Worm (Caenorhabditis elegans) whole organism, mixed stage, embryonic: ENCODE measurements around the gene K08E4.8.

Experiments used
- bed-3 ChIP-seq: fragments of 200-800 bp; sonication (Bioruptor generic); optimal IDR thresholded peaks from 3 replicates; lab custom pipeline; 2018; ENCODE audit warnings: mild to moderate bottlenecking, missing genetic modification characterization, moderate library complexity, missing compliant biosample characterization
- blmp-1 ChIP-seq: fragments of 150-350 bp; optimal IDR thresholded peaks from 2 replicates; lab custom pipeline; 2014; ENCODE audit warnings: missing biosample characterization, missing genetic modification characterization
- ces-1 ChIP-seq: fragments of 150-350 bp; optimal IDR thresholded peaks from 2 replicates; lab custom pipeline; 2014; ENCODE audit warnings: missing biosample characterization, missing genetic modification reagents, missing genetic modification characterization
- elt-1 ChIP-seq: sonication (generic microtip); optimal IDR thresholded peaks from 2 replicates; lab custom pipeline; 2017; ENCODE audit warnings: missing genetic modification characterization, mild to moderate bottlenecking, missing compliant biosample characterization, antibody characterized with exemption, moderate library complexity, borderline replicate concordance; ENCODE audit not compliant: insufficient read depth
- lsy-2 ChIP-seq: fragments of 150-350 bp; optimal IDR thresholded peaks from 2 replicates; lab custom pipeline; 2014; ENCODE audit warnings: missing biosample characterization, missing genetic modification characterization
- nhr-28 ChIP-seq: fragments of 150-350 bp; optimal IDR thresholded peaks from 2 replicates; lab custom pipeline; 2014; ENCODE audit warnings: missing biosample characterization, missing genetic modification characterization
- sem-2 ChIP-seq: fragments of 200-800 bp; sonication (Bioruptor generic); optimal IDR thresholded peaks from 2 replicates; lab custom pipeline; 2018; ENCODE audit warnings: mild to moderate bottlenecking, missing genetic modification characterization, missing compliant biosample characterization
- zip-8 ChIP-seq: fragments of 150-350 bp; optimal IDR thresholded peaks from 2 replicates; lab custom pipeline; 2014; ENCODE audit warnings: missing biosample characterization, missing genetic modification characterization
- ztf-11 ChIP-seq: fragments of 150-350 bp; optimal IDR thresholded peaks from 2 replicates; lab custom pipeline; 2014; ENCODE audit warnings: missing biosample characterization, missing genetic modification characterization

DNA sequence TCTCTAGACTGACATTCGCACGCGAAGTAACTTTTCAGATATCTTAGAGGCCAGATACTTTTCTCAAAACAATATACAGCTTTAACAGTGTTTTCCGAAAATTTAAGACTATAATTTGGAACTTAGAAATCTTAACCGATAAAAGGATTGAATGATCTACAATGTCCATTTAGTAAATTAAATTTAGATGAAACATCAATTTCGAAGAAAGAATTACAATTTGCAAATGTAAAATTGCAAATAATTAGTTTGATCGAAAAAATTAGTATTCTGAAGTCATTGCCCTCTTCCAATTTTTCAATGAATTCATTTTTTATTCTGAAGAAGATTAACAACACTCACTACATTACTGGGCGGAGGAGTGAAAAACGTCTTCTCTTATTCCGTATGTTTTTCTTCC, 7.5 kb upstream of the K08E4.8 start, which contains the start of gene bath-37:
- TF ChIP-seq elt-1 (tag; lab: Kevin White, UChicago) (no peak), lsy-2 (no peak), blmp-1 (no peak), ztf-11 (tag; lab: Kevin White, UChicago) (no peak), ces-1 (GFP tag; lab: Kevin White, UChicago) (no peak), bed-3 (GFP tag; lab: Kevin White, UChicago) (no peak), nhr-28 (tag; lab: Kevin White, UChicago) (no peak), sem-2 (GFP tag; lab: Kevin White, UChicago) (no peak), zip-8 (tag; lab: Kevin White, UChicago) (no peak)
